Worm (Caenorhabditis elegans): ENCODE measurements around the gene C28G1.6.
A peak's percentile ranks its signal among the peaks of the same experiment; 100 is the strongest.

The C28G1.6 gene

ce11 chrX:8806070-8806799 is 24.8 kb downstream of the C28G1.6 start, which contains the start of gene R04E5.8 (continued):
- TF ChIP-seq xbp-1 (tag; optimal IDR thresholded peaks at IDR 0.05): peak; percentile 0
- TF ChIP-seq egl-13 (tag; optimal IDR thresholded peaks at IDR 0.05): peak; percentile 57
- TF ChIP-seq ets-5 (GFP tag; IDR thresholded peaks at IDR 0.05): no peak
- peak; percentile 21 for TF ChIP-seq dsc-1 (tag; optimal IDR thresholded peaks at IDR 0.05)
- TF ChIP-seq vab-15 (tag; optimal IDR thresholded peaks at IDR 0.05): no peak
- no peak for TF ChIP-seq unc-62 (GFP tag; optimal IDR thresholded peaks at IDR 0.05)
- no peak for TF ChIP-seq nhr-28 (tag; optimal IDR thresholded peaks at IDR 0.05)
- TF ChIP-seq fkh-4 (tag; optimal IDR thresholded peaks at IDR 0.05; ENCODE audit: borderline replicate concordance): no peak
- peak in 1 of 2 experiments; percentile 25 for TF ChIP-seq mdl-1 (tag; optimal IDR thresholded peaks at IDR 0.05)
- TF ChIP-seq hpl-2 (GFP tag; optimal IDR thresholded peaks at IDR 0.05): no peak
- peak in 1 of 2 experiments; percentile 32 for TF ChIP-seq ztf-11 (tag; optimal IDR thresholded peaks at IDR 0.05)
- TF ChIP-seq jun-1 (tag; optimal IDR thresholded peaks at IDR 0.05): peak; percentile 31
- peak; percentile 4 to 25 for TF ChIP-seq lsy-2 (tag; optimal IDR thresholded peaks at IDR 0.05)
- peak; percentile 91 for TF ChIP-seq fkh-8 (tag; optimal IDR thresholded peaks at IDR 0.05)
- no peak for TF ChIP-seq mab-9 (GFP tag; IDR thresholded peaks at IDR 0.05)
- TF ChIP-seq rnt-1 (tag; optimal IDR thresholded peaks at IDR 0.05): no peak
- TF ChIP-seq C04F5.9 (tag; optimal IDR thresholded peaks at IDR 0.05): no peak
- no peak for TF ChIP-seq nhr-85 (tag)
- TF ChIP-seq nhr-237 (tag; optimal IDR thresholded peaks at IDR 0.05): no peak
- TF ChIP-seq hlh-4 (tag; optimal IDR thresholded peaks at IDR 0.05): no peak
- peak in 1 of 2 experiments; percentile 30 for TF ChIP-seq efl-1 (optimal IDR thresholded peaks at IDR 0.05)
- no peak for TF ChIP-seq efl-1 (GFP tag; optimal IDR thresholded peaks at IDR 0.05 in 1 of 2)
- no peak for TF ChIP-seq lin-13 (GFP tag; optimal IDR thresholded peaks at IDR 0.05)
- TF ChIP-seq tlp-1 (tag; optimal IDR thresholded peaks at IDR 0.05): no peak
- TF ChIP-seq elt-3 (tag; optimal IDR thresholded peaks at IDR 0.05): no peak
- TF ChIP-seq nhr-71 (tag; optimal IDR thresholded peaks at IDR 0.05): peak; percentile 57
- no peak for TF ChIP-seq alr-1 (tag; optimal IDR thresholded peaks at IDR 0.05; ENCODE audit: borderline replicate concordance)
- no peak for TF ChIP-seq skn-1 (tag; optimal IDR thresholded peaks at IDR 0.05)
- no peak for TF ChIP-seq hlh-17 (GFP tag; optimal IDR thresholded peaks at IDR 0.05; ENCODE audit: borderline replicate concordance)
- TF ChIP-seq unc-86 (tag; optimal IDR thresholded peaks at IDR 0.05): peak; percentile 35
- TF ChIP-seq Y116A8C.19 (tag; optimal IDR thresholded peaks at IDR 0.05; ENCODE audit: borderline replicate concordance): no peak
- no peak for TF ChIP-seq nhr-84 (tag; optimal IDR thresholded peaks at IDR 0.05)
- no peak for TF ChIP-seq ama-1 (optimal IDR thresholded peaks at IDR 0.05)
- peak; percentile 31 for TF ChIP-seq snpc-4 (tag; optimal IDR thresholded peaks at IDR 0.05)
- TF ChIP-seq zag-1 (tag; optimal IDR thresholded peaks at IDR 0.05): no peak
- no peak for TF ChIP-seq irx-1 (tag; optimal IDR thresholded peaks at IDR 0.05)
- TF ChIP-seq nhr-77 (tag; optimal IDR thresholded peaks at IDR 0.05): no peak
- TF ChIP-seq swsn-7 (tag; optimal IDR thresholded peaks at IDR 0.05): peak; percentile 45

- peak; percentile 59 for TF ChIP-seq ceh-8 (GFP tag; optimal IDR thresholded peaks at IDR 0.05)
- no peak for TF ChIP-seq sup-37 (GFP tag; optimal IDR thresholded peaks at IDR 0.05)
- no peak for TF ChIP-seq nhr-77 (tag; optimal IDR thresholded peaks at IDR 0.05)
- TF ChIP-seq unc-30 (tag; optimal IDR thresholded peaks at IDR 0.05): no peak
- TF ChIP-seq aly-2 (tag; optimal IDR thresholded peaks at IDR 0.05): no peak
- TF ChIP-seq sox-4 (tag; optimal IDR thresholded peaks at IDR 0.05): no peak
- TF ChIP-seq unc-62 (GFP tag; optimal IDR thresholded peaks at IDR 0.05): no peak
These were observed 25.6 kb downstream of the C28G1.6 start for ce11 chrX:8805475-8805874.
